Fruit fly (Drosophila melanogaster) whole organism, prepupa: ENCODE data around the gene CG31115.

ENCODE experiments used
- Blimp-1 ChIP-seq: fragments of 200-800 bp; sonication (Bioruptor generic); optimal IDR thresholded peaks from 3 replicates; lab custom pipeline; 2017; ENCODE audit warnings: missing biosample characterization, missing genetic modification characterization, mild to moderate bottlenecking, moderate library complexity, missing genetic modification reagents
- CG10631 ChIP-seq: fragments of 200-800 bp; sonication (Bioruptor generic); optimal IDR thresholded peaks from 2 replicates; lab custom pipeline; 2016; ENCODE audit warnings: missing biosample characterization, missing genetic modification characterization
- CG11294 ChIP-seq: fragments of 200-800 bp; sonication (Bioruptor generic); IDR thresholded peaks from 2 replicates; pipeline ENCODE4 v1.3.6; 2022; ENCODE audit warnings: missing biosample characterization, missing genetic modification characterization
- CG11762 ChIP-seq: fragments of 200-800 bp; sonication (Bioruptor generic); optimal IDR thresholded peaks from 3 replicates; lab custom pipeline; 2016; ENCODE audit warnings: missing biosample characterization, missing genetic modification characterization; ENCODE audit not compliant: insufficient read depth
- CG11902 ChIP-seq: fragments of 200-800 bp; sonication (Bioruptor generic); optimal IDR thresholded peaks from 3 replicates; lab custom pipeline; 2016; ENCODE audit warnings: missing biosample characterization, missing genetic modification characterization
- CG15336 ChIP-seq: fragments of 200-800 bp; sonication (Bioruptor generic); IDR thresholded peaks from 2 replicates; pipeline ENCODE4 v1.3.6; 2022; ENCODE audit warnings: missing biosample characterization, missing genetic modification characterization
- CG1621 ChIP-seq: fragments of 200-800 bp; sonication (Bioruptor generic); optimal IDR thresholded peaks from 3 replicates; lab custom pipeline; 2018; ENCODE audit warnings: missing biosample characterization, mild to moderate bottlenecking, missing genetic modification characterization
- CG3032 ChIP-seq: fragments of 200-800 bp; optimal IDR thresholded peaks from 2 replicates; lab custom pipeline; 2019; ENCODE audit warnings: missing biosample characterization, mild to moderate bottlenecking, missing genetic modification characterization, moderate library complexity
- CG31627 ChIP-seq: fragments of 200-800 bp; sonication (Bioruptor generic); optimal IDR thresholded peaks from 3 replicates; lab custom pipeline; 2016; ENCODE audit warnings: missing biosample characterization, missing genetic modification characterization
- CG6163 ChIP-seq: fragments of 200-800 bp; sonication (Bioruptor generic); IDR thresholded peaks from 3 replicates; pipeline ENCODE4 v1.3.6; 2022; ENCODE audit warnings: missing biosample characterization, missing genetic modification characterization
- CG6276 ChIP-seq: fragments of 200-800 bp; sonication (Bioruptor generic); optimal IDR thresholded peaks from 2 replicates; lab custom pipeline; 2017; ENCODE audit warnings: missing biosample characterization, mild to moderate bottlenecking, missing genetic modification characterization
- CG6792 ChIP-seq: fragments of 200-800 bp; sonication (Bioruptor generic); optimal IDR thresholded peaks from 3 replicates; lab custom pipeline; 2016; ENCODE audit warnings: missing biosample characterization, missing genetic modification characterization
- CG6854 ChIP-seq: fragments of 200-800 bp; sonication (Bioruptor generic); optimal IDR thresholded peaks from 2 replicates; lab custom pipeline; 2017; ENCODE audit warnings: missing biosample characterization, mild to moderate bottlenecking, missing genetic modification characterization
- CG8119 ChIP-seq: fragments of 200-800 bp; sonication (Bioruptor generic); IDR thresholded peaks from 3 replicates; pipeline ENCODE4 v1.3.6; 2022; ENCODE audit warnings: missing biosample characterization, missing genetic modification characterization
- CG9139 ChIP-seq: fragments of 200-800 bp; sonication (Bioruptor generic); optimal IDR thresholded peaks from 3 replicates; lab custom pipeline; 2017; ENCODE audit warnings: missing biosample characterization, mild to moderate bottlenecking, missing genetic modification characterization
- Eip75B ChIP-seq: fragments of 200-800 bp; sonication (Bioruptor generic); optimal IDR thresholded peaks from 3 replicates; lab custom pipeline; 2016; ENCODE audit warnings: missing biosample characterization, missing genetic modification characterization
- Eip78C ChIP-seq: fragments of 200-800 bp; sonication (Bioruptor generic); peaks from one replicate; lab custom pipeline; 2016; ENCODE audit warnings: missing biosample characterization, missing genetic modification characterization
- Eip93F ChIP-seq: fragments of 200-800 bp; sonication (Bioruptor generic); optimal IDR thresholded peaks from 2 replicates; lab custom pipeline; 2016; ENCODE audit warnings: missing biosample characterization, mild to moderate bottlenecking, missing genetic modification characterization
- Ets21C ChIP-seq: fragments of 200-800 bp; sonication (Bioruptor generic); optimal IDR thresholded peaks from 3 replicates; lab custom pipeline; 2016; ENCODE audit warnings: missing biosample characterization, missing genetic modification characterization
- Gug ChIP-seq: fragments of 200-800 bp; sonication (Bioruptor generic); IDR thresholded peaks from 2 replicates; pipeline ENCODE4 v1.3.6; 2022; ENCODE audit warnings: missing biosample characterization, missing genetic modification characterization
- Hr38 ChIP-seq: sonication (Bioruptor generic); optimal IDR thresholded peaks from 2 replicates; lab custom pipeline; 2016; ENCODE audit warnings: missing biosample characterization, missing genetic modification characterization
- Hr39 ChIP-seq: fragments of 200-800 bp; sonication (Bioruptor generic); optimal IDR thresholded peaks from 2 replicates; lab custom pipeline; 2016; ENCODE audit warnings: missing biosample characterization, missing genetic modification characterization
- OdsH ChIP-seq: fragments of 200-800 bp; sonication (Bioruptor generic); optimal IDR thresholded peaks from 3 replicates; lab custom pipeline; 2016; ENCODE audit warnings: missing biosample characterization, missing genetic modification characterization
- Smox ChIP-seq: fragments of 200-800 bp; sonication (Bioruptor generic); optimal IDR thresholded peaks from 3 replicates; lab custom pipeline; 2016; ENCODE audit warnings: missing biosample characterization, missing genetic modification characterization
- Sox102F ChIP-seq: fragments of 200-800 bp; sonication (Bioruptor generic); optimal IDR thresholded peaks from 2 replicates; lab custom pipeline; 2016; ENCODE audit warnings: missing biosample characterization, mild to moderate bottlenecking, missing genetic modification characterization
- Sox14 ChIP-seq: fragments of 200-800 bp; sonication (Bioruptor generic); optimal IDR thresholded peaks from 3 replicates; lab custom pipeline; 2016; ENCODE audit warnings: missing biosample characterization, missing genetic modification characterization
- Sox15 ChIP-seq: fragments of 200-800 bp; sonication (Bioruptor generic); optimal IDR thresholded peaks from 3 replicates; lab custom pipeline; 2016; ENCODE audit warnings: missing biosample characterization, missing genetic modification characterization
- achi ChIP-seq: fragments of 200-800 bp; sonication (Bioruptor generic); optimal IDR thresholded peaks from 3 replicates; lab custom pipeline; 2016; ENCODE audit warnings: missing biosample characterization, missing genetic modification characterization
- acj6 ChIP-seq: fragments of 200-800 bp; sonication (Bioruptor generic); optimal IDR thresholded peaks from 3 replicates; lab custom pipeline; 2016; ENCODE audit warnings: missing biosample characterization, missing genetic modification characterization
- cyc ChIP-seq: fragments of 200-800 bp; sonication (Bioruptor generic); optimal IDR thresholded peaks from 3 replicates; lab custom pipeline; 2016; ENCODE audit warnings: missing biosample characterization, missing genetic modification characterization
- dac ChIP-seq: fragments of 200-800 bp; sonication (Bioruptor generic); optimal IDR thresholded peaks from 2 replicates; lab custom pipeline; 2017; ENCODE audit warnings: missing biosample characterization, mild to moderate bottlenecking, missing genetic modification characterization
- esn ChIP-seq: fragments of 200-800 bp; sonication (Bioruptor generic); optimal IDR thresholded peaks from 2 replicates; lab custom pipeline; 2016; ENCODE audit warnings: missing biosample characterization, mild to moderate bottlenecking, missing genetic modification characterization, moderate library complexity
- fd59A ChIP-seq: fragments of 200-800 bp; sonication (Bioruptor generic); optimal IDR thresholded peaks from 2 replicates; lab custom pipeline; 2017; ENCODE audit warnings: missing biosample characterization, mild to moderate bottlenecking, missing genetic modification characterization, missing genetic modification reagents
- fkh ChIP-seq: fragments of 200-800 bp; sonication (Bioruptor generic); optimal IDR thresholded peaks from 3 replicates; lab custom pipeline; 2017; ENCODE audit warnings: missing biosample characterization, mild to moderate bottlenecking, missing genetic modification characterization, moderate library complexity
- lz ChIP-seq: fragments of 200-800 bp; sonication (Bioruptor generic); optimal IDR thresholded peaks from 3 replicates; lab custom pipeline; 2016; ENCODE audit warnings: missing biosample characterization, missing genetic modification characterization
- net ChIP-seq: fragments of 200-800 bp; sonication (Bioruptor generic); optimal IDR thresholded peaks from 3 replicates; lab custom pipeline; 2016; ENCODE audit warnings: missing biosample characterization, missing genetic modification characterization
- pdm3 ChIP-seq: fragments of 200-800 bp; sonication (Bioruptor generic); optimal IDR thresholded peaks from 3 replicates; lab custom pipeline; 2016; ENCODE audit warnings: missing biosample characterization, missing genetic modification characterization
- salr ChIP-seq, 2 experiments: fragments of 200-800 bp; sonication (Bioruptor generic); optimal IDR thresholded peaks; 3 replicates each; lab custom pipeline; 2016 to 2018; ENCODE audit warnings: missing biosample characterization in 2 of 2, missing genetic modification characterization in 2 of 2, mild to moderate bottlenecking in 1 of 2
- spab ChIP-seq: fragments of 200-800 bp; sonication (Bioruptor generic); optimal IDR thresholded peaks from 2 replicates; lab custom pipeline; 2017; ENCODE audit warnings: missing biosample characterization, mild to moderate bottlenecking, missing genetic modification characterization, missing genetic modification reagents
- ss ChIP-seq, 2 experiments: fragments of 200-800 bp; sonication (Bioruptor generic); optimal IDR thresholded peaks; 2 replicates in 1 of 2; 3 replicates in 1 of 2; lab custom pipeline; 2017 to 2018; ENCODE audit warnings: mild to moderate bottlenecking in 2 of 2, missing biosample characterization in 2 of 2, missing genetic modification characterization in 2 of 2, moderate library complexity in 1 of 2
- vri ChIP-seq: fragments of 200-800 bp; sonication (Bioruptor generic); optimal IDR thresholded peaks from 3 replicates; lab custom pipeline; 2016; ENCODE audit warnings: missing biosample characterization, mild to moderate bottlenecking, missing genetic modification characterization

The CG31115 gene

dm6 chr3R:25024895-25025557 lies 11.7 kb upstream of the CG31115 start, which contains the start of the genes EMC6 and Hr96 (continued):
- TF ChIP-seq pdm3 (GFP tag; lab: Kevin White, UChicago) (peak; percentile 95), achi (GFP tag; lab: Kevin White, UChicago) (peak; percentile 88), OdsH (GFP tag; lab: Kevin White, UChicago) (peak; percentile 94), ss (GFP tag; optimal IDR thresholded peaks at IDR 0.05; lab: Kevin White, UChicago) (peak in 1 of 2 experiments; percentile 84), CG15336 (GFP tag; lab: Robert Waterston, UW) (peak; percentile 84), acj6 (GFP tag; lab: Kevin White, UChicago) (peak; percentile 94), Eip93F (peak; percentile 83), salr (GFP tag; optimal IDR thresholded peaks at IDR 0.05; lab: Kevin White, UChicago) (peak in 1 of 2 experiments; percentile 89), vri (GFP tag; lab: Kevin White, UChicago) (no peak), Sox14 (peak; percentile 93), fd59A (GFP tag; lab: Kevin White, UChicago) (peak; percentile 77), CG11294 (GFP tag; lab: Robert Waterston, UW) (peak; percentile 89), Eip78C (GFP tag; lab: Kevin White, UChicago) (peak; percentile 97), Sox102F (peak; percentile 93), net (GFP tag; lab: Kevin White, UChicago) (peak; percentile 90), CG10631 (GFP tag; lab: Kevin White, UChicago) (peak; percentile 93), Eip75B (peak; percentile 93), CG6163 (GFP tag; lab: Robert Waterston, UW) (peak; percentile 96), Hr39 (GFP tag; lab: Kevin White, UChicago) (peak; percentile 92), Ets21C (GFP tag; lab: Kevin White, UChicago) (peak; percentile 90), spab (GFP tag; lab: Kevin White, UChicago) (peak; percentile 75), Sox15 (GFP tag; lab: Kevin White, UChicago) (peak; percentile 87), CG11902 (peak; percentile 85), CG9139 (GFP tag; lab: Kevin White, UChicago) (no peak), fkh (GFP tag; lab: Kevin White, UChicago) (no peak), CG1621 (tag; lab: Kevin White, UChicago) (peak; percentile 97), CG6276 (no peak), cyc (GFP tag; lab: Kevin White, UChicago) (peak; percentile 94), Hr38 (GFP tag; lab: Kevin White, UChicago) (peak; percentile 54), Gug (GFP tag; lab: Robert Waterston, UW) (peak; percentile 92), Smox (GFP tag; lab: Kevin White, UChicago) (peak; percentile 91), dac (GFP tag; lab: Kevin White, UChicago) (peak; percentile 77)

- no peak for TF ChIP-seq ss (GFP tag; optimal IDR thresholded peaks at IDR 0.05; lab: Kevin White, UChicago)
- peak; percentile 65 for TF ChIP-seq lz
- peak; percentile 38 for TF ChIP-seq cyc (GFP tag; lab: Kevin White, UChicago)
- TF ChIP-seq Sox14: peak; percentile 64
- TF ChIP-seq fkh (GFP tag; lab: Kevin White, UChicago): peak; percentile 82
- no peak for TF ChIP-seq CG6854 (GFP tag; lab: Kevin White, UChicago)
- TF ChIP-seq vri (GFP tag; lab: Kevin White, UChicago): peak; percentile 69
- peak; percentile 81 for TF ChIP-seq esn (GFP tag; lab: Kevin White, UChicago)
- 0 out of 3 replicates have a peak, but pooled peaks have one; percentile 31 for TF ChIP-seq CG8119 (GFP tag; lab: Robert Waterston, UW)
- peak; percentile 52 for TF ChIP-seq CG31627 (GFP tag; lab: Kevin White, UChicago)
- TF ChIP-seq Blimp-1: peak; percentile 32
- TF ChIP-seq Eip78C (GFP tag; lab: Kevin White, UChicago): no peak
- TF ChIP-seq CG11762: no peak
- TF ChIP-seq Sox15 (GFP tag; lab: Kevin White, UChicago): peak; percentile 44
- peak; percentile 37 for TF ChIP-seq CG3032 (tag; lab: Kevin White, UChicago)
- TF ChIP-seq CG6792 (GFP tag; lab: Kevin White, UChicago): peak; percentile 62
- peak; percentile 46 for TF ChIP-seq Eip93F
Observed at dm6 chr3R:25027281-25028219, 9.2 kb upstream of the CG31115 start.
